Worm (Caenorhabditis elegans): ENCODE results near the gene swt-1.

Gene swt-1

ce11 chrIV:278284-278683 is 29.0 kb upstream of the swt-1 start:
- no peak for TF ChIP-seq ces-1 (GFP tag; optimal IDR thresholded peaks at IDR 0.05)
- TF ChIP-seq hlh-1 (tag; optimal IDR thresholded peaks at IDR 0.05) = no peak
- no peak for TF ChIP-seq nhr-76 (tag; optimal IDR thresholded peaks at IDR 0.05)
- no peak for TF ChIP-seq unc-120 (tag; optimal IDR thresholded peaks at IDR 0.05; ENCODE audit: poor library complexity, severe bottlenecking)
- no peak for TF ChIP-seq ceh-83 (GFP tag; optimal IDR thresholded peaks at IDR 0.05)
- TF ChIP-seq nhr-12 (tag; optimal IDR thresholded peaks at IDR 0.05) = no peak
- no peak for TF ChIP-seq lsy-2 (tag; optimal IDR thresholded peaks at IDR 0.05)
- no peak for TF ChIP-seq ham-2 (GFP tag; optimal IDR thresholded peaks at IDR 0.05)
- no peak for TF ChIP-seq sptf-1 (tag; optimal IDR thresholded peaks at IDR 0.05)
- no peak for TF ChIP-seq bed-3 (GFP tag; optimal IDR thresholded peaks at IDR 0.05)

- TF ChIP-seq lin-32 (GFP tag; optimal IDR thresholded peaks at IDR 0.05) (no peak), nhr-2 (tag; optimal IDR thresholded peaks at IDR 0.05) (no peak), ces-1 (GFP tag; optimal IDR thresholded peaks at IDR 0.05) (peak; percentile 14), elt-1 (tag; optimal IDR thresholded peaks at IDR 0.05; ENCODE audit: borderline replicate concordance, insufficient read depth) (no peak), nhr-237 (tag; optimal IDR thresholded peaks at IDR 0.05) (no peak), unc-120 (tag; optimal IDR thresholded peaks at IDR 0.05; ENCODE audit: poor library complexity, severe bottlenecking) (peak; percentile 56), snpc-4 (tag; optimal IDR thresholded peaks at IDR 0.05) (no peak)
Measured at ce11 chrIV:282008-282407, 25.3 kb upstream of the swt-1 start.

ce11 chrIV:283347-283746 is 24.0 kb upstream of the swt-1 start, which contains the start of gene best-19:
TSS of gene best-19 (plus strand) at chrIV:283647.
- no peak for TF ChIP-seq nhr-2 (tag; optimal IDR thresholded peaks at IDR 0.05)
- TF ChIP-seq lsy-2 (tag; optimal IDR thresholded peaks at IDR 0.05) = no peak
- TF ChIP-seq mls-2 (tag; optimal IDR thresholded peaks at IDR 0.05) = no peak
- no peak for TF ChIP-seq blmp-1 (tag; optimal IDR thresholded peaks at IDR 0.05)
- no peak for TF ChIP-seq hlh-1 (tag; optimal IDR thresholded peaks at IDR 0.05)
- TF ChIP-seq mep-1 (tag; optimal IDR thresholded peaks at IDR 0.05) = no peak

DNA sequence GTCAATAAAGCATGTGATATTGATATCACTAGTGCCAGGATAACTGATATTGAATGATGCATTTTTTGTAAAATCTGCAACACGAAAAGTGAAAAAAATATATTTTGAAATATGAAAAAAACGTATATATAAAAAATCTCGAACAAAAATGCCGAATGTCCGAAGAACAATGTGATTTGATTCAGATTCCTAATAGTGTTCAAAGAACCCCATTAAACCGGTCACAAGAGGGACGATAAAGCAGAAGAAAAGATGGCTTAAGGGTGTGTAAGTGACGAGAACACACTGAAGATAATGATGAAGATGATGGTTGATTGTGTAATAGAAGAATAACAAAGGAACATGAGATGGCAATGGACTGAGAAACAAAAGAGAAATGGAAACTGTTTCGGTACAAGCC is 19.3 kb upstream of the swt-1 start, which contains the start of gene T21D12.14:
Gene T21D12.14, minus strand, starts transcription at position 101 of the 400 bp plus-strand sequence.
- TF ChIP-seq nhr-2 (tag; optimal IDR thresholded peaks at IDR 0.05) (no peak), zip-8 (tag; optimal IDR thresholded peaks at IDR 0.05) (no peak), ces-1 (GFP tag; optimal IDR thresholded peaks at IDR 0.05) (no peak), tbx-8 (GFP tag; optimal IDR thresholded peaks at IDR 0.05) (no peak), ztf-11 (tag; optimal IDR thresholded peaks at IDR 0.05) (no peak), drap-1 (GFP tag; optimal IDR thresholded peaks at IDR 0.05) (no peak), M03D4.4 (tag; optimal IDR thresholded peaks at IDR 0.05) (no peak), nhr-28 (tag; optimal IDR thresholded peaks at IDR 0.05) (no peak), nhr-12 (tag; optimal IDR thresholded peaks at IDR 0.05) (no peak), blmp-1 (tag; optimal IDR thresholded peaks at IDR 0.05) (no peak), mls-2 (tag; optimal IDR thresholded peaks at IDR 0.05) (no peak), ceh-39 (tag; optimal IDR thresholded peaks at IDR 0.05) (no peak), pha-4 (tag; optimal IDR thresholded peaks at IDR 0.05) (no peak), snpc-4 (tag; optimal IDR thresholded peaks at IDR 0.05) (no peak)

- TF ChIP-seq snpc-4 (tag; optimal IDR thresholded peaks at IDR 0.05) (no peak), mep-1 (tag; optimal IDR thresholded peaks at IDR 0.05) (no peak), elt-1 (tag; optimal IDR thresholded peaks at IDR 0.05; ENCODE audit: borderline replicate concordance, insufficient read depth) (no peak), M03D4.4 (tag; optimal IDR thresholded peaks at IDR 0.05) (no peak), elt-3 (tag; optimal IDR thresholded peaks at IDR 0.05) (no peak), sem-2 (GFP tag; optimal IDR thresholded peaks at IDR 0.05) (no peak), flh-1 (GFP tag; optimal IDR thresholded peaks at IDR 0.05) (no peak), cnd-1 (tag; optimal IDR thresholded peaks at IDR 0.05) (no peak), nhr-2 (tag; optimal IDR thresholded peaks at IDR 0.05) (no peak), ham-2 (GFP tag; optimal IDR thresholded peaks at IDR 0.05) (no peak), blmp-1 (tag; optimal IDR thresholded peaks at IDR 0.05) (no peak), ceh-39 (tag; optimal IDR thresholded peaks at IDR 0.05) (no peak), unc-39 (tag; optimal IDR thresholded peaks at IDR 0.05) (no peak)
Measured at ce11 chrIV:290387-290786, 16.9 kb upstream of the swt-1 start.
